Worm (Caenorhabditis elegans) whole organism, young adult: ENCODE data around the gene hal-3.
A peak's percentile ranks its signal among the peaks of the same experiment; 100 is the strongest.

Experiments used
- C06A6.2 ChIP-seq: fragments of 200-800 bp; sonication (Bioruptor generic); conservative IDR thresholded peaks from 2 replicates; pipeline ENCODE4 v1.3.6; 2022; ENCODE audit warnings: missing genetic modification characterization, missing compliant biosample characterization
- F22D6.2 ChIP-seq: sonication (generic microtip); optimal IDR thresholded peaks from 2 replicates; lab custom pipeline; 2016; ENCODE audit warnings: mild to moderate bottlenecking, missing genetic modification characterization, missing compliant biosample characterization
- F33H1.4 ChIP-seq: fragments of 200-800 bp; sonication (Bioruptor generic); IDR thresholded peaks from 2 replicates; pipeline ENCODE4 v1.3.6; 2022; ENCODE audit warnings: missing genetic modification reagents, missing genetic modification characterization, missing compliant biosample characterization
- F55B11.4 ChIP-seq: sonication (generic microtip); optimal IDR thresholded peaks from 2 replicates; lab custom pipeline; 2016; ENCODE audit warnings: missing compliant biosample characterization, missing genetic modification characterization, borderline replicate concordance; ENCODE audit not compliant: insufficient read depth
- K12H6.12 ChIP-seq: fragments of 200-800 bp; sonication (Bioruptor generic); optimal IDR thresholded peaks from 2 replicates; lab custom pipeline; 2018; ENCODE audit warnings: mild to moderate bottlenecking, missing genetic modification characterization, missing compliant biosample characterization
- T26A5.8 ChIP-seq: sonication (generic microtip); optimal IDR thresholded peaks from 2 replicates; lab custom pipeline; 2016; ENCODE audit warnings: missing genetic modification characterization, missing compliant biosample characterization
- Y56A3A.18 ChIP-seq: fragments of 200-800 bp; sonication (Bioruptor generic); IDR thresholded peaks from 2 replicates; pipeline ENCODE4 v1.3.6; 2022; ENCODE audit warnings: missing genetic modification reagents, missing genetic modification characterization, missing compliant biosample characterization
- Y79H2A.3 ChIP-seq: fragments of 200-800 bp; sonication (Bioruptor generic); conservative IDR thresholded peaks from 2 replicates; pipeline ENCODE4 v1.3.6; 2022; ENCODE audit warnings: missing genetic modification reagents, missing genetic modification characterization, missing compliant biosample characterization
- ZK185.1 ChIP-seq: sonication (generic microtip); optimal IDR thresholded peaks from 2 replicates; lab custom pipeline; 2016; ENCODE audit warnings: mild to moderate bottlenecking, missing genetic modification characterization, missing compliant biosample characterization; ENCODE audit not compliant: poor library complexity, severe bottlenecking
- ama-1 ChIP-seq, 3 experiments: fragments of 150-350 bp in 1 of 3; sonication (generic microtip) in 2 of 3; optimal IDR thresholded peaks; 2 replicates each; lab custom pipeline; 2014 to 2018; ENCODE audit warnings: missing biosample characterization in 2 of 3, missing genetic modification characterization in 2 of 3, missing genetic modification reagents in 2 of 3
- atf-7 ChIP-seq: sonication (generic microtip); optimal IDR thresholded peaks from 2 replicates; lab custom pipeline; 2017; ENCODE audit warnings: mild to moderate bottlenecking, missing genetic modification characterization, missing compliant biosample characterization
- athp-1 ChIP-seq: sonication (generic microtip); optimal IDR thresholded peaks from 2 replicates; lab custom pipeline; 2017; ENCODE audit warnings: mild to moderate bottlenecking, missing genetic modification characterization, missing compliant biosample characterization
- bed-1 ChIP-seq: fragments of 200-800 bp; sonication (Bioruptor generic); IDR thresholded peaks from 2 replicates; pipeline ENCODE4 v1.3.6; 2022; ENCODE audit warnings: missing genetic modification reagents, missing genetic modification characterization, missing compliant biosample characterization
- cebp-1 ChIP-seq, 2 experiments: fragments of 200-800 bp in 1 of 2; sonication (Bioruptor generic) in 1 of 2; sonication (generic microtip) in 1 of 2; IDR thresholded peaks in 1 of 2; optimal IDR thresholded peaks in 1 of 2; 2 replicates each; pipeline versions ENCODE4 v1.3.6 to Lab custom; 2017 to 2022; ENCODE audit warnings: missing compliant biosample characterization in 2 of 2, missing genetic modification characterization in 2 of 2, mild to moderate bottlenecking in 1 of 2, missing genetic modification reagents in 1 of 2, moderate library complexity in 1 of 2
- cebp-2 ChIP-seq: fragments of 200-800 bp; sonication (Bioruptor generic); IDR thresholded peaks from 2 replicates; pipeline ENCODE4 v1.3.6; 2022; ENCODE audit warnings: missing genetic modification characterization, missing compliant biosample characterization
- ceh-100 ChIP-seq: fragments of 200-800 bp; sonication (Bioruptor generic); IDR thresholded peaks from 2 replicates; pipeline ENCODE4 v1.3.6; 2022; ENCODE audit warnings: missing genetic modification reagents, missing genetic modification characterization, missing compliant biosample characterization
- ceh-58 ChIP-seq: fragments of 200-800 bp; sonication (Bioruptor generic); IDR thresholded peaks from 2 replicates; pipeline ENCODE4 v1.3.6; 2022; ENCODE audit warnings: missing genetic modification characterization, missing compliant biosample characterization
- ceh-79 ChIP-seq: sonication (generic microtip); optimal IDR thresholded peaks from 2 replicates; lab custom pipeline; 2017; ENCODE audit warnings: mild to moderate bottlenecking, missing genetic modification characterization, missing compliant biosample characterization
- chd-7 ChIP-seq: sonication (generic microtip); optimal IDR thresholded peaks from 2 replicates; lab custom pipeline; 2016; ENCODE audit warnings: mild to moderate bottlenecking, missing genetic modification characterization, moderate library complexity, missing compliant biosample characterization
- die-1 ChIP-seq: sonication (generic microtip); optimal IDR thresholded peaks from 2 replicates; lab custom pipeline; 2016; ENCODE audit warnings: missing genotype, mild to moderate bottlenecking, missing genetic modification characterization, missing compliant biosample characterization
- dox-1 ChIP-seq: fragments of 200-800 bp; sonication (Bioruptor generic); IDR thresholded peaks from 2 replicates; pipeline ENCODE4 v1.3.6; 2022; ENCODE audit warnings: missing genetic modification reagents, missing genetic modification characterization, missing compliant biosample characterization
- egl-44 ChIP-seq: fragments of 200-800 bp; sonication (Bioruptor generic); IDR thresholded peaks from 2 replicates; pipeline ENCODE4 v1.3.6; 2022; ENCODE audit warnings: missing genetic modification reagents, missing genetic modification characterization, missing compliant biosample characterization
- ets-4 ChIP-seq: fragments of 200-800 bp; sonication (Bioruptor generic); optimal IDR thresholded peaks from 2 replicates; lab custom pipeline; 2018; ENCODE audit warnings: mild to moderate bottlenecking, missing genetic modification characterization, missing compliant biosample characterization
- hlh-26 ChIP-seq: fragments of 200-800 bp; sonication (Bioruptor generic); conservative IDR thresholded peaks from 2 replicates; pipeline ENCODE4 v1.3.6; 2022; ENCODE audit warnings: missing genetic modification reagents, missing genetic modification characterization, missing compliant biosample characterization
- hsf-1 ChIP-seq: fragments of 200-800 bp; sonication (Bioruptor generic); IDR thresholded peaks from 2 replicates; pipeline ENCODE4 v1.3.6; 2022; ENCODE audit warnings: missing genetic modification reagents, missing genetic modification characterization, missing compliant biosample characterization
- let-607 ChIP-seq, 2 experiments: fragments of 200-800 bp in 1 of 2; sonication (Bioruptor generic) in 1 of 2; sonication (generic microtip) in 1 of 2; optimal IDR thresholded peaks; 2 replicates each; lab custom pipeline; 2016 to 2018; ENCODE audit warnings: mild to moderate bottlenecking in 2 of 2, missing compliant biosample characterization in 2 of 2, missing genetic modification characterization in 2 of 2, moderate library complexity in 2 of 2, missing genotype in 1 of 2
- lin-35 ChIP-seq, 3 experiments: fragments of 150-350 bp in 2 of 3; sonication (generic microtip) in 1 of 3; optimal IDR thresholded peaks; 2 replicates each; lab custom pipeline; 2014 to 2018; ENCODE audit warnings: missing biosample characterization in 3 of 3, missing genetic modification characterization in 3 of 3, missing genetic modification reagents in 3 of 3
- lsy-27 ChIP-seq: sonication (generic microtip); optimal IDR thresholded peaks from 2 replicates; lab custom pipeline; 2017; ENCODE audit warnings: missing genetic modification characterization, mild to moderate bottlenecking, missing compliant biosample characterization, antibody characterized with exemption, missing genotype, borderline replicate concordance; ENCODE audit not compliant: insufficient read depth
- madf-10 ChIP-seq: sonication (generic microtip); optimal IDR thresholded peaks from 2 replicates; lab custom pipeline; 2016; ENCODE audit warnings: mild to moderate bottlenecking, missing genetic modification characterization, missing compliant biosample characterization
- mcd-1 ChIP-seq: fragments of 200-800 bp; sonication (Bioruptor generic); IDR thresholded peaks from 2 replicates; pipeline ENCODE4 v1.3.6; 2022; ENCODE audit warnings: missing genetic modification reagents, missing genetic modification characterization, missing compliant biosample characterization
- mxl-1 ChIP-seq: sonication (generic microtip); optimal IDR thresholded peaks from 2 replicates; lab custom pipeline; 2016; ENCODE audit warnings: missing genetic modification characterization, missing compliant biosample characterization
- nhr-120 ChIP-seq: fragments of 200-800 bp; sonication (Bioruptor generic); IDR thresholded peaks from 2 replicates; pipeline ENCODE4 v1.3.6; 2022; ENCODE audit warnings: missing genetic modification characterization, missing compliant biosample characterization
- nhr-179 ChIP-seq: sonication (generic microtip); optimal IDR thresholded peaks from 2 replicates; lab custom pipeline; 2016; ENCODE audit warnings: mild to moderate bottlenecking, missing genetic modification characterization, missing compliant biosample characterization
- nhr-80 ChIP-seq: sonication (generic microtip); optimal IDR thresholded peaks from 2 replicates; lab custom pipeline; 2016; ENCODE audit warnings: missing genetic modification characterization, missing compliant biosample characterization
- nhr-90 ChIP-seq: sonication (generic microtip); optimal IDR thresholded peaks from 2 replicates; lab custom pipeline; 2016; ENCODE audit warnings: missing genotype, mild to moderate bottlenecking, missing genetic modification characterization, missing compliant biosample characterization
- sdz-38 ChIP-seq: sonication (generic microtip); optimal IDR thresholded peaks from 2 replicates; lab custom pipeline; 2016; ENCODE audit warnings: missing genotype, missing genetic modification characterization, missing compliant biosample characterization
- snpc-4 ChIP-seq, 5 experiments: fragments of 150-350 bp in 1 of 5; sonication (generic microtip) in 4 of 5; optimal IDR thresholded peaks; 2 replicates each; lab custom pipeline; 2014 to 2018; ENCODE audit warnings: missing genetic modification characterization in 5 of 5, missing biosample characterization in 3 of 5, antibody characterized with exemption in 2 of 5, mild to moderate bottlenecking in 2 of 5, missing compliant biosample characterization in 2 of 5, missing genotype in 2 of 5, moderate library complexity in 2 of 5, missing genetic modification reagents in 1 of 5
- somi-1 ChIP-seq: fragments of 200-800 bp; sonication (Bioruptor generic); optimal IDR thresholded peaks from 2 replicates; lab custom pipeline; 2018; ENCODE audit warnings: mild to moderate bottlenecking, missing genetic modification characterization, missing compliant biosample characterization
- tbp1 ChIP-seq: fragments of 200-800 bp; sonication (Bioruptor generic); optimal IDR thresholded peaks from 2 replicates; lab custom pipeline; 2018; ENCODE audit warnings: mild to moderate bottlenecking, missing genetic modification characterization, missing compliant biosample characterization
- zfh-2 ChIP-seq: fragments of 200-800 bp; sonication (Bioruptor generic); conservative IDR thresholded peaks from 2 replicates; pipeline ENCODE4 v1.3.6; 2022; ENCODE audit warnings: missing genetic modification reagents, missing genetic modification characterization, missing compliant biosample characterization
- zim-3 ChIP-seq: sonication (generic microtip); optimal IDR thresholded peaks from 2 replicates; lab custom pipeline; 2017; ENCODE audit warnings: mild to moderate bottlenecking, missing genetic modification characterization, moderate library complexity, missing compliant biosample characterization
- ztf-22 ChIP-seq: fragments of 200-800 bp; sonication (Bioruptor generic); optimal IDR thresholded peaks from 2 replicates; lab custom pipeline; 2018; ENCODE audit warnings: mild to moderate bottlenecking, missing genetic modification characterization, moderate library complexity, missing compliant biosample characterization

Gene hal-3

ce11 chrII:9620616-9621015, 3.7 kb upstream of the hal-3 start:
- TF ChIP-seq mxl-1 (tag; lab: Kevin White, UChicago) = no peak
- TF ChIP-seq madf-10 = no peak
- peak; percentile 72 for TF ChIP-seq nhr-80 (tag; lab: Kevin White, UChicago)
- no peak for TF ChIP-seq tbp1
- peak; percentile 29 for TF ChIP-seq ZK185.1 (tag; lab: Kevin White, UChicago)
- TF ChIP-seq nhr-179 (tag; lab: Kevin White, UChicago) = no peak
- peak; percentile 93 to 94 for TF ChIP-seq let-607 (tag; optimal IDR thresholded peaks at IDR 0.05; lab: Kevin White, UChicago)
- no peak for TF ChIP-seq K12H6.12
- TF ChIP-seq, all 124 proteins: peak for 3

ce11 chrII:9619995-9620535, 3.1 kb upstream of the hal-3 start:
- TF ChIP-seq ama-1 (optimal IDR thresholded peaks at IDR 0.05; lab: Kevin White, UChicago) (peak; percentile 89), ama-1 (GFP tag; optimal IDR thresholded peaks at IDR 0.05; lab: Kevin White, UChicago) (no peak), zfh-2 (GFP tag; lab: Robert Waterston, UW) (peak; percentile 41; the same call in 1 of the 2 replicates), Y79H2A.3 (GFP tag; lab: Robert Waterston, UW) (no peak), ztf-22 (no peak), Y56A3A.18 (GFP tag; lab: Robert Waterston, UW) (0 out of 2 replicates have a peak, but pooled peaks have one; percentile 28), snpc-4 (GFP tag; optimal IDR thresholded peaks at IDR 0.05; lab: Kevin White, UChicago) (no peak), snpc-4 (tag; optimal IDR thresholded peaks at IDR 0.05; lab: Kevin White, UChicago) (no peak), mcd-1 (GFP tag; lab: Robert Waterston, UW) (0 out of 2 replicates have a peak, but pooled peaks have one; percentile 8)

ce11 chrII:9619402-9619862, 2.5 kb upstream of the hal-3 start:
- no peak for TF ChIP-seq athp-1
- peak; percentile 20 for TF ChIP-seq die-1 (tag; lab: Kevin White, UChicago)
- TF ChIP-seq nhr-80 (tag; lab: Kevin White, UChicago) = peak; percentile 92
- no peak for TF ChIP-seq mxl-1 (tag; lab: Kevin White, UChicago)
- peak; percentile 47 for TF ChIP-seq atf-7 (tag; lab: Kevin White, UChicago)
- 0 out of 2 replicates have a peak, but pooled peaks have one; percentile 11 for TF ChIP-seq C06A6.2 (GFP tag; lab: Robert Waterston, UW)
- peak; percentile 5 for TF ChIP-seq F22D6.2 (tag; lab: Kevin White, UChicago)
- no peak for TF ChIP-seq ceh-100 (GFP tag; lab: Robert Waterston, UW)
- TF ChIP-seq sdz-38 = no peak
- peak; percentile 35; the same call in 1 of the 2 replicates for TF ChIP-seq mcd-1 (GFP tag; lab: Robert Waterston, UW)
- peak; percentile 49; the same call in 1 of the 2 replicates for TF ChIP-seq dox-1 (GFP tag; lab: Robert Waterston, UW)
- no peak for TF ChIP-seq bed-1 (GFP tag; lab: Robert Waterston, UW)
- TF ChIP-seq hsf-1 = no peak
- no peak for TF ChIP-seq lin-35 (GFP tag; optimal IDR thresholded peaks at IDR 0.05; lab: Kevin White, UChicago)
- peak; percentile 76 for TF ChIP-seq ztf-22
- no peak for TF ChIP-seq cebp-2 (GFP tag; lab: Robert Waterston, UW)
- TF ChIP-seq ceh-58 (GFP tag; lab: Robert Waterston, UW) = no peak
- TF ChIP-seq egl-44 = peak; percentile 56; the same call in 1 of the 2 replicates
- no peak for TF ChIP-seq hlh-26 (GFP tag; lab: Robert Waterston, UW)
- TF ChIP-seq ceh-79 (tag; lab: Kevin White, UChicago) = no peak
- TF ChIP-seq F33H1.4 (GFP tag; lab: Robert Waterston, UW) = no peak
- TF ChIP-seq zim-3 (tag; lab: Kevin White, UChicago) = peak; percentile 15
- TF ChIP-seq K12H6.12 = peak; percentile 25
- TF ChIP-seq lsy-27 (tag; lab: Kevin White, UChicago) = no peak
- TF ChIP-seq ets-4 (GFP tag; lab: Kevin White, UChicago) = peak; percentile 94
- TF ChIP-seq nhr-90 (tag; lab: Kevin White, UChicago) = peak; percentile 50
- TF ChIP-seq T26A5.8 (tag; lab: Kevin White, UChicago) = no peak
- TF ChIP-seq chd-7 = no peak
- no peak for TF ChIP-seq cebp-1 (GFP tag; IDR thresholded peaks at IDR 0.05; lab: Robert Waterston, UW)
- TF ChIP-seq cebp-1 (tag; optimal IDR thresholded peaks at IDR 0.05; lab: Kevin White, UChicago) = peak; percentile 44
- TF ChIP-seq somi-1 (GFP tag; lab: Kevin White, UChicago) = peak; percentile 56
- no peak for TF ChIP-seq F55B11.4
- no peak for TF ChIP-seq nhr-120 (GFP tag; lab: Robert Waterston, UW)
